Fruit fly (Drosophila melanogaster): ENCODE results near the gene aay.

Gene aay

DNA sequence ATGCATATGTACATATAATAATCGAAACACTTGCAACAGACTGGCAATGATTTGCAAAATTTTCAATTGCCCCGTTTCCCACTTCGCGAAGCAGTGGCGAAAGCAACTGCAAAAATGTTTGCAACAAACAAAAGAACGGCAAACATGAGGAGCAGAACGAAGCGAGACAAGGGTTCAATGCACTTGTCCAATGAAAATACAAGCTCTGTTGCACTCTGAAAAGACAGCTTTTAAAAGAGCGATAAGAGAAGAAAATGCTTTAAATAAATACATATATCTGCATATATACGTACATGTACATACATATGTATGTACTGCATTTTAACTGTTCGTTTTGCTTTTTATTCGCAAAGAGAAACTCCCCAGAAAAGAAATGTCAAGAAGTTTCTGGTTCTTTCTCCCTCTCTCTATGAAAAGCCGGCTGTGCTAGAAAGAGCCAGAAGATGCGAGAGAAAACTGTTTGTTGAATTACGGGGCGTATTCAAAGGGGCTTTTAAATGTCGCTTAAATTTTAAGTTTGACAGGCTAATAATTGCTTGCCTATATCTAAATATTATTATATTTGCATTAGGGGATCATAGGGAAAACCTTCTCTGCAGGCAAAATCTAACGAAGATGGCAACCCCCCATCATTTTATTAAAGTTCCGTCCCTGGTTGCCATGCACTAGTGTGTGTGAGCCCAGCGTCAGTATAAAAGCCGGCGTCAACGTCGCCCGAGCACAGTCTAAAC, 39.5 kb upstream of the aay start, which contains the start of gene Hsp27 (continued):
- peak; percentile 98 for TF ChIP-seq CG7556 (GFP tag; optimal IDR thresholded peaks at IDR 0.05)
- TF ChIP-seq Dfd (GFP tag; optimal IDR thresholded peaks at IDR 0.05) = no peak
- TF ChIP-seq Rx (GFP tag; IDR thresholded peaks at IDR 0.05) = peak; percentile 99
- TF ChIP-seq crp (GFP tag; optimal IDR thresholded peaks at IDR 0.05) = peak; percentile 4 to 66
- TF ChIP-seq lab (GFP tag; optimal IDR thresholded peaks at IDR 0.05) = peak; percentile 99
- TF ChIP-seq CG12659 (GFP tag; optimal IDR thresholded peaks at IDR 0.05) = peak; percentile 97
- TF ChIP-seq org-1 (GFP tag; optimal IDR thresholded peaks at IDR 0.05) = peak; percentile 97
- TF ChIP-seq CG9215 (GFP tag; IDR thresholded peaks at IDR 0.05) = peak; percentile 96
- peak; percentile 63 for TF ChIP-seq MESR4 (GFP tag; optimal IDR thresholded peaks at IDR 0.05)
- TF ChIP-seq hb (GFP tag; IDR thresholded peaks at IDR 0.05; ENCODE audit: partially characterized antibody) = no peak
- TF ChIP-seq CG11723 (GFP tag; optimal IDR thresholded peaks at IDR 0.05) = peak; percentile 96
- TF ChIP-seq CG12942 (GFP tag; optimal IDR thresholded peaks at IDR 0.05) = peak; percentile 97
- TF ChIP-seq CG5245 (GFP tag; optimal IDR thresholded peaks at IDR 0.05) = peak; percentile 99
- TF ChIP-seq Ptx1 (GFP tag; IDR thresholded peaks at IDR 0.05) = peak; percentile 99
- peak; percentile 99 for TF ChIP-seq CG6689 (GFP tag; IDR thresholded peaks at IDR 0.05)
- peak; percentile 98 for TF ChIP-seq CG11093 (GFP tag; IDR thresholded peaks at IDR 0.05)
- TF ChIP-seq bab2 (GFP tag; optimal IDR thresholded peaks at IDR 0.05) = peak; percentile 93
- TF ChIP-seq sima (GFP tag; optimal IDR thresholded peaks at IDR 0.05) = peak; percentile 68
- TF ChIP-seq CG3065 (GFP tag; optimal IDR thresholded peaks at IDR 0.05) = peak; percentile 95
- TF ChIP-seq yki (optimal IDR thresholded peaks at IDR 0.05) = no peak
- peak; percentile 65 for TF ChIP-seq CG1832 (GFP tag; optimal IDR thresholded peaks at IDR 0.05)
- peak; percentile 87 for TF ChIP-seq disco-r (GFP tag; optimal IDR thresholded peaks at IDR 0.05)
- TF ChIP-seq pum (GFP tag; optimal IDR thresholded peaks at IDR 0.05) = peak; percentile 94
- peak; percentile 97 for TF ChIP-seq sens-2 (GFP tag; IDR thresholded peaks at IDR 0.05)
- peak; percentile 96 for TF ChIP-seq jing (GFP tag; optimal IDR thresholded peaks at IDR 0.05)
- no peak for TF ChIP-seq pan (optimal IDR thresholded peaks at IDR 0.05)
- peak in 1 of 2 experiments; percentile 99 for TF ChIP-seq pan (GFP tag; optimal IDR thresholded peaks at IDR 0.05 in 1 of 2, IDR thresholded peaks at IDR 0.05 in 1 of 2)
- TF ChIP-seq Dll (GFP tag; IDR thresholded peaks at IDR 0.05; ENCODE audit: partially characterized antibody) = 0 out of 4 replicates have a peak, but pooled peaks have one; percentile 33
- TF ChIP-seq Vsx1 (GFP tag; optimal IDR thresholded peaks at IDR 0.05) = peak; percentile 96
- TF ChIP-seq chn (GFP tag; optimal IDR thresholded peaks at IDR 0.05) = peak; percentile 96
- TF ChIP-seq Lim3 (GFP tag; IDR thresholded peaks at IDR 0.05) = peak; percentile 95
- peak; percentile 97 for TF ChIP-seq CG8765 (GFP tag; IDR thresholded peaks at IDR 0.05)
- peak; percentile 95 for TF ChIP-seq ap (GFP tag; IDR thresholded peaks at IDR 0.05)
- TF ChIP-seq fd96Cb (tag; optimal IDR thresholded peaks at IDR 0.05) = peak; percentile 99
- TF ChIP-seq Hmx (GFP tag; optimal IDR thresholded peaks at IDR 0.05) = peak; percentile 83
- peak; percentile 97 for TF ChIP-seq otp (GFP tag; IDR thresholded peaks at IDR 0.05)
- peak; percentile 78; the same call in 2 of the 3 replicates for TF ChIP-seq z (GFP tag; IDR thresholded peaks at IDR 0.05)
- TF ChIP-seq CHES-1-like (GFP tag; optimal IDR thresholded peaks at IDR 0.05) = peak; percentile 83
- TF ChIP-seq CG4360 (GFP tag; IDR thresholded peaks at IDR 0.05) = peak; percentile 86
- TF ChIP-seq Side (GFP tag; optimal IDR thresholded peaks at IDR 0.05) = peak; percentile 95
- peak; percentile 97 for TF ChIP-seq CG14710 (tag; optimal IDR thresholded peaks at IDR 0.05)
- TF ChIP-seq da (GFP tag; optimal IDR thresholded peaks at IDR 0.05) = peak; percentile 49
- TF ChIP-seq CG34224 (GFP tag; IDR thresholded peaks at IDR 0.05; ENCODE audit: partially characterized antibody) = peak; percentile 31; the same call in 1 of the 3 replicates
- TF ChIP-seq lov (optimal IDR thresholded peaks at IDR 0.05) = no peak
- TF ChIP-seq lov (GFP tag; IDR thresholded peaks at IDR 0.05) = peak; percentile 98
- TF ChIP-seq CTCF (GFP tag; optimal IDR thresholded peaks at IDR 0.05) = peak; percentile 71
- TF ChIP-seq Ets65A (GFP tag) = peak; percentile 98
- TF ChIP-seq CoRest (tag; optimal IDR thresholded peaks at IDR 0.05) = peak; percentile 97
- no peak for TF ChIP-seq ato (GFP tag; IDR thresholded peaks at IDR 0.05; ENCODE audit: partially characterized antibody)
- TF ChIP-seq CG10147 (GFP tag; optimal IDR thresholded peaks at IDR 0.05) = peak; percentile 96
- TF ChIP-seq run (tag; optimal IDR thresholded peaks at IDR 0.05) = peak; percentile 95

Data from whole organism, embryonic.